Worm (Caenorhabditis elegans) whole organism, late embryonic: Measurements from ENCODE around the gene ife-5.
A peak's percentile ranks its signal among the peaks of the same experiment; 100 is the strongest.

Experiments used
- K02D7.2 ChIP-seq: sonication (generic microtip); optimal IDR thresholded peaks from 2 replicates; lab custom pipeline; 2017; ENCODE audit warnings: mild to moderate bottlenecking, missing genetic modification characterization, missing compliant biosample characterization
- T23F11.4 ChIP-seq: fragments of 200-800 bp; sonication (Bioruptor generic); optimal IDR thresholded peaks from 2 replicates; lab custom pipeline; 2018; ENCODE audit warnings: mild to moderate bottlenecking, missing genetic modification characterization, missing compliant biosample characterization
- ama-1 ChIP-seq: fragments of 150-350 bp; optimal IDR thresholded peaks from 2 replicates; lab custom pipeline; 2014
- ceh-22 ChIP-seq: sonication (generic microtip); optimal IDR thresholded peaks from 2 replicates; lab custom pipeline; 2017; ENCODE audit warnings: missing biosample characterization, missing genetic modification characterization
- ceh-31 ChIP-seq: sonication (generic microtip); optimal IDR thresholded peaks from 2 replicates; lab custom pipeline; 2016; ENCODE audit warnings: missing genetic modification characterization, missing compliant biosample characterization
- ceh-45 ChIP-seq: fragments of 200-800 bp; sonication (Bioruptor generic); IDR thresholded peaks from 2 replicates; pipeline ENCODE4 v1.3.6; 2022; ENCODE audit warnings: missing genetic modification reagents, missing genetic modification characterization, missing compliant biosample characterization
- ceh-48 ChIP-seq: sonication (generic microtip); optimal IDR thresholded peaks from 2 replicates; lab custom pipeline; 2016; ENCODE audit warnings: missing genetic modification characterization, inconsistent platforms, missing compliant biosample characterization
- dve-1 ChIP-seq: sonication (generic microtip); optimal IDR thresholded peaks from 2 replicates; lab custom pipeline; 2017; ENCODE audit warnings: antibody characterized with exemption, mild to moderate bottlenecking, missing genetic modification characterization, missing compliant biosample characterization
- elt-2 ChIP-seq: sonication (generic microtip); optimal IDR thresholded peaks from 2 replicates; lab custom pipeline; 2016; ENCODE audit warnings: missing genetic modification reagents, missing genetic modification characterization, missing compliant biosample characterization
- ets-4 ChIP-seq: sonication (generic microtip); optimal IDR thresholded peaks from 2 replicates; lab custom pipeline; 2016; ENCODE audit warnings: missing genetic modification characterization, missing compliant biosample characterization
- fkh-6 ChIP-seq: sonication (generic microtip); optimal IDR thresholded peaks from 2 replicates; lab custom pipeline; 2016; ENCODE audit warnings: missing genetic modification characterization, missing compliant biosample characterization
- gmeb-2 ChIP-seq: sonication (generic microtip); optimal IDR thresholded peaks from 2 replicates; lab custom pipeline; 2016; ENCODE audit warnings: missing genetic modification characterization, inconsistent platforms, missing compliant biosample characterization
- hlh-15 ChIP-seq: sonication (generic microtip); optimal IDR thresholded peaks from 2 replicates; lab custom pipeline; 2016; ENCODE audit warnings: missing genetic modification characterization, missing compliant biosample characterization
- hlh-6 ChIP-seq: sonication (generic microtip); optimal IDR thresholded peaks from 2 replicates; lab custom pipeline; 2016; ENCODE audit warnings: missing genotype, missing genetic modification characterization, missing compliant biosample characterization
- lin-11 ChIP-seq: fragments of 200-800 bp; sonication (Bioruptor generic); optimal IDR thresholded peaks from 2 replicates; lab custom pipeline; 2018; ENCODE audit warnings: mild to moderate bottlenecking, missing genetic modification characterization, missing compliant biosample characterization
- nhr-11 ChIP-seq: fragments of 150-350 bp; optimal IDR thresholded peaks from 2 replicates; lab custom pipeline; 2014; ENCODE audit warnings: missing biosample characterization, missing genetic modification characterization
- nhr-232 ChIP-seq: sonication (generic microtip); optimal IDR thresholded peaks from 2 replicates; lab custom pipeline; 2016; ENCODE audit warnings: missing genetic modification characterization, missing compliant biosample characterization
- pag-3 ChIP-seq: sonication (generic microtip); optimal IDR thresholded peaks from 2 replicates; lab custom pipeline; 2016; ENCODE audit warnings: missing compliant biosample characterization, missing genetic modification characterization, borderline replicate concordance
- pax-1 ChIP-seq: fragments of 150-350 bp; optimal IDR thresholded peaks from 2 replicates; lab custom pipeline; 2014; ENCODE audit warnings: missing biosample characterization, missing genetic modification characterization
- pha-2 ChIP-seq: sonication (generic microtip); optimal IDR thresholded peaks from 2 replicates; lab custom pipeline; 2017; ENCODE audit warnings: mild to moderate bottlenecking, missing genetic modification characterization, missing compliant biosample characterization
- pqm-1 ChIP-seq: sonication (generic microtip); optimal IDR thresholded peaks from 2 replicates; lab custom pipeline; 2016; ENCODE audit warnings: missing genetic modification characterization, missing compliant biosample characterization
- sox-4 ChIP-seq: sonication (generic microtip); optimal IDR thresholded peaks from 2 replicates; lab custom pipeline; 2017; ENCODE audit warnings: mild to moderate bottlenecking, missing genetic modification characterization, inconsistent platforms, missing compliant biosample characterization
- syd-9 ChIP-seq: sonication (generic microtip); optimal IDR thresholded peaks from 2 replicates; lab custom pipeline; 2016; ENCODE audit warnings: mild to moderate bottlenecking, missing genetic modification characterization, moderate library complexity, missing compliant biosample characterization
- tbx-2 ChIP-seq: sonication (generic microtip); optimal IDR thresholded peaks from 2 replicates; lab custom pipeline; 2016; ENCODE audit warnings: missing genetic modification characterization, missing compliant biosample characterization
- unc-3 ChIP-seq, 2 experiments: fragments of 200-800 bp in 1 of 2; sonication (Bioruptor generic) in 1 of 2; sonication (generic microtip) in 1 of 2; conservative IDR thresholded peaks in 1 of 2; optimal IDR thresholded peaks in 1 of 2; 2 replicates each; pipeline versions ENCODE4 v1.3.6 to Lab custom; 2016 to 2022; ENCODE audit warnings: missing compliant biosample characterization in 2 of 2, missing genetic modification characterization in 2 of 2, missing genetic modification reagents in 1 of 2
- unc-55 ChIP-seq: sonication (generic microtip); optimal IDR thresholded peaks from 2 replicates; lab custom pipeline; 2017; ENCODE audit warnings: missing biosample characterization, missing genetic modification reagents, missing genetic modification characterization
- ztf-16 ChIP-seq: sonication (generic microtip); optimal IDR thresholded peaks from 2 replicates; lab custom pipeline; 2017; ENCODE audit warnings: missing genetic modification characterization, missing compliant biosample characterization

Gene ife-5

ce11 chrII:12241792-12242191 is 38.7 kb upstream of the ife-5 start:
- no peak for TF ChIP-seq pag-3 (tag; lab: Kevin White, UChicago)
- TF ChIP-seq syd-9 (tag; lab: Kevin White, UChicago), result no peak
- TF ChIP-seq ama-1, result no peak
- TF ChIP-seq ets-4 (tag; lab: Kevin White, UChicago), result no peak
- no peak for TF ChIP-seq ceh-45 (GFP tag; lab: Robert Waterston, UW)
- no peak for TF ChIP-seq dve-1 (tag; lab: Kevin White, UChicago)
- TF ChIP-seq tbx-2 (tag; lab: Kevin White, UChicago), result no peak
- TF ChIP-seq ceh-22, result no peak
- no peak for TF ChIP-seq fkh-6 (tag; lab: Kevin White, UChicago)
- no peak for TF ChIP-seq pha-2 (tag; lab: Kevin White, UChicago)
- TF ChIP-seq ztf-16 (tag; lab: Kevin White, UChicago), result no peak
- no peak for TF ChIP-seq hlh-6 (tag; lab: Kevin White, UChicago)
- no peak for TF ChIP-seq lin-11 (tag; lab: Kevin White, UChicago)
- TF ChIP-seq ceh-48 (tag; lab: Kevin White, UChicago), result no peak
- TF ChIP-seq pax-1 (tag; lab: Kevin White, UChicago), result no peak

DNA sequence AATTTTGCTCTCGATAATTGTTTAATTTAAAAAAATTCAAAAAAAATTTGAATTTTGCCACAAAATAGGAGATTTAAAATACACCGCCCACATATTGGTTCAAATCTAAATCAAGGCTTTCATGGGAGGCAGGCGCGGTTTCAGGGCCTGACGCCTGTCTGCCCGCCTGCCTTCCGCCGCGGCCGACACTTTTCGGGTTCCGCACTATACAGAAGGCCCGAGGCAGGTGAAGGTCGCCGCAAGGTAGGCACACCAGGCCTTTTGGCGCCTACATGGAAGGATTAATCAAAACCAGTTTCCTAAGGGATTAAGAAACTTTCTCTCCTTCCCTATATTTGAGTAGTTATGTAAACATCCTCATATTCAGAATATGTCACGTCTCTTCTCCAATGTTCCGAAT is 37.9 kb upstream of the ife-5 start, which contains the start of gene Y57A10A.24:
Gene Y57A10A.24 (plus strand): TSS at position 396 of the 400 bp plus-strand sequence.
- no peak for TF ChIP-seq unc-55 (GFP tag; lab: Kevin White, UChicago)
- no peak for TF ChIP-seq fkh-6 (tag; lab: Kevin White, UChicago)
- TF ChIP-seq pha-2 (tag; lab: Kevin White, UChicago), result no peak
- no peak for TF ChIP-seq T23F11.4
- TF ChIP-seq pag-3 (tag; lab: Kevin White, UChicago), result no peak
- no peak for TF ChIP-seq nhr-232 (tag; lab: Kevin White, UChicago)
- no peak for TF ChIP-seq unc-3 (GFP tag; conservative IDR thresholded peaks at IDR 0.05; lab: Robert Waterston, UW)
- no peak for TF ChIP-seq unc-3 (tag; optimal IDR thresholded peaks at IDR 0.05; lab: Kevin White, UChicago)
- TF ChIP-seq gmeb-2 (tag; lab: Kevin White, UChicago), result no peak
- no peak for TF ChIP-seq sox-4 (tag; lab: Kevin White, UChicago)

- TF ChIP-seq pqm-1 (tag; lab: Kevin White, UChicago), result no peak
Measured at ce11 chrII:12249042-12249441, 31.4 kb upstream of the ife-5 start, which contains the start of gene tag-276. tag-276 (minus strand) TSS chrII:12249142.

ce11 chrII:12255545-12256233 is 24.8 kb upstream of the ife-5 start:
- TF ChIP-seq elt-2 (no peak), ceh-48 (tag; lab: Kevin White, UChicago) (peak; percentile 70)
- TF ChIP-seq, all 69 proteins: peak for 1

- no peak for TF ChIP-seq syd-9 (tag; lab: Kevin White, UChicago)
- no peak for TF ChIP-seq hlh-15 (tag; lab: Kevin White, UChicago)
- TF ChIP-seq gmeb-2 (tag; lab: Kevin White, UChicago), result no peak
- no peak for TF ChIP-seq fkh-6 (tag; lab: Kevin White, UChicago)
- no peak for TF ChIP-seq K02D7.2 (tag; lab: Kevin White, UChicago)
- no peak for TF ChIP-seq nhr-232 (tag; lab: Kevin White, UChicago)
Measured at ce11 chrII:12256528-12256927, 23.9 kb upstream of the ife-5 start, which contains the start of gene parn-2. parn-2 (minus strand) TSS chrII:12256628.

DNA sequence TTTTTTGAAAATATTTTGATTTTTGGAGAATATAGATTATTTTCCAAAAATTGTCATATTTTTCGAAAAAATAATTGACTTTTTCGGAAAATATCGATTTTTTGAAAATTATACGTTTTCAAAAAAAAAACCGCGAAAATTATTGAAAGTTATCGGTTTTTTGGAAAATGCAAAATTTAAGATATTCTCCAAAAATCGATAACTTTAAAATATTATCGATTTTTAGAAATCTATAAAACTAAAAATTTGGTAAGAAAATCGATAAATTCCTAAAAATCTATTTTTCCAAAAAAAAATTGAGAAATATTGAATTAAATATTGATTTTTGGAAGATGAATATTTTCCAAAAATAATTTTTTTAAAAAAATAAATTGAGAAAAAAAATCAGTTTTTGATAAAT is 23.4 kb upstream of the ife-5 start:
- TF ChIP-seq K02D7.2 (tag; lab: Kevin White, UChicago) (no peak), ceh-31 (tag; lab: Kevin White, UChicago) (no peak), lin-11 (tag; lab: Kevin White, UChicago) (no peak), unc-3 (GFP tag; conservative IDR thresholded peaks at IDR 0.05; lab: Robert Waterston, UW) (no peak), unc-3 (tag; optimal IDR thresholded peaks at IDR 0.05; lab: Kevin White, UChicago) (no peak), syd-9 (tag; lab: Kevin White, UChicago) (no peak), pha-2 (tag; lab: Kevin White, UChicago) (no peak), ceh-48 (tag; lab: Kevin White, UChicago) (no peak), T23F11.4 (no peak), nhr-11 (tag; lab: Kevin White, UChicago) (no peak)
- TF ChIP-seq, all 69 proteins: peak for 0
